Worm (Caenorhabditis elegans) whole organism, L4 larva: ENCODE data around the gene Y46G5A.20.

Source experiments
- D1046.2 ChIP-seq: fragments of 200-800 bp; sonication (Bioruptor generic); IDR thresholded peaks from 2 replicates; pipeline ENCODE4 v1.3.6; 2022; ENCODE audit warnings: missing genetic modification characterization, missing compliant biosample characterization
- F10B5.3 ChIP-seq: sonication (generic microtip); optimal IDR thresholded peaks from 2 replicates; lab custom pipeline; 2016; ENCODE audit warnings: mild to moderate bottlenecking, missing genetic modification characterization, missing compliant biosample characterization
- F44E2.7 ChIP-seq: fragments of 200-800 bp; sonication (Bioruptor generic); IDR thresholded peaks from 2 replicates; pipeline ENCODE4 v2.1.2; 2022; ENCODE audit warnings: missing genetic modification characterization, missing compliant biosample characterization
- ZK546.5 ChIP-seq, 2 experiments: sonication (generic microtip); optimal IDR thresholded peaks; 2 replicates each; lab custom pipeline; 2017; ENCODE audit warnings: missing biosample characterization in 2 of 2, missing genetic modification characterization in 2 of 2
- aly-2 ChIP-seq: sonication (generic microtip); optimal IDR thresholded peaks from 2 replicates; lab custom pipeline; 2018; ENCODE audit warnings: missing biosample characterization, missing genetic modification characterization
- arid-1 ChIP-seq: fragments of 200-800 bp; sonication (Bioruptor generic); conservative IDR thresholded peaks from 2 replicates; pipeline ENCODE4 v1.3.6; 2022; ENCODE audit warnings: missing genetic modification reagents, missing genetic modification characterization, missing compliant biosample characterization
- ceh-28 ChIP-seq: fragments of 150-350 bp; optimal IDR thresholded peaks from 2 replicates; lab custom pipeline; 2014; ENCODE audit warnings: missing biosample characterization, missing genetic modification reagents, missing genetic modification characterization
- ceh-32 ChIP-seq: sonication (generic microtip); optimal IDR thresholded peaks from 2 replicates; lab custom pipeline; 2016; ENCODE audit warnings: mild to moderate bottlenecking, missing genetic modification characterization, missing compliant biosample characterization; ENCODE audit not compliant: poor library complexity
- daf-12 ChIP-seq: fragments of 150-350 bp; optimal IDR thresholded peaks from 2 replicates; lab custom pipeline; 2014; ENCODE audit warnings: missing biosample characterization, missing genetic modification reagents, missing genetic modification characterization
- daf-16 ChIP-seq, 3 experiments: sonication (generic microtip); optimal IDR thresholded peaks; 2 replicates each; lab custom pipeline; 2016 to 2017; ENCODE audit warnings: missing genetic modification characterization in 3 of 3, missing genetic modification reagents in 3 of 3, mild to moderate bottlenecking in 2 of 3, missing compliant biosample characterization in 2 of 3, missing biosample characterization in 1 of 3, moderate library complexity in 1 of 3
- dve-1 ChIP-seq: sonication (generic microtip); optimal IDR thresholded peaks from 2 replicates; lab custom pipeline; 2017; ENCODE audit warnings: antibody characterized with exemption, mild to moderate bottlenecking, missing genetic modification characterization, missing compliant biosample characterization; ENCODE audit not compliant: insufficient read depth
- fkh-10 ChIP-seq: fragments of 150-350 bp; optimal IDR thresholded peaks from 2 replicates; lab custom pipeline; 2014; ENCODE audit warnings: missing biosample characterization, missing genetic modification reagents, missing genetic modification characterization
- hmg-1.1 ChIP-seq: fragments of 200-800 bp; sonication (Bioruptor generic); IDR thresholded peaks from 2 replicates; pipeline ENCODE4 v1.3.6; 2022; ENCODE audit warnings: missing genetic modification reagents, missing genetic modification characterization, missing compliant biosample characterization
- lin-38 ChIP-seq: fragments of 200-800 bp; sonication (Bioruptor generic); IDR thresholded peaks from 2 replicates; pipeline ENCODE4 v1.3.6; 2022; ENCODE audit warnings: missing genetic modification reagents, missing genetic modification characterization, missing compliant biosample characterization
- madf-5 ChIP-seq, 2 experiments: fragments of 200-800 bp; sonication (Bioruptor generic); IDR thresholded peaks; 2 replicates each; pipeline ENCODE4 v1.3.6; 2022; ENCODE audit warnings: missing compliant biosample characterization in 2 of 2, missing genetic modification characterization in 2 of 2
- madf-9 ChIP-seq: fragments of 200-800 bp; sonication (Bioruptor generic); conservative IDR thresholded peaks from 2 replicates; pipeline ENCODE4 v1.3.6; 2022; ENCODE audit warnings: missing genetic modification reagents, missing genetic modification characterization, missing compliant biosample characterization
- mdl-1 ChIP-seq, 2 experiments: fragments of 150-350 bp in 1 of 2; sonication (generic microtip) in 1 of 2; optimal IDR thresholded peaks; 2 replicates each; lab custom pipeline; 2014 to 2017; ENCODE audit warnings: missing biosample characterization in 2 of 2, missing genetic modification characterization in 2 of 2
- mdt-29 ChIP-seq: fragments of 200-800 bp; sonication (Bioruptor generic); IDR thresholded peaks from 2 replicates; pipeline ENCODE4 v1.3.6; 2022; ENCODE audit warnings: missing genetic modification reagents, missing genetic modification characterization, missing compliant biosample characterization
- mep-1 ChIP-seq: fragments of 150-350 bp; sonication (generic microtip); optimal IDR thresholded peaks from 3 replicates; lab custom pipeline; 2014; ENCODE audit warnings: missing biosample characterization, missing genetic modification characterization
- nhr-102 ChIP-seq: sonication (generic microtip); optimal IDR thresholded peaks from 2 replicates; lab custom pipeline; 2016; ENCODE audit warnings: mild to moderate bottlenecking, missing genetic modification characterization, moderate library complexity, missing compliant biosample characterization
- nhr-237 ChIP-seq: sonication (generic microtip); optimal IDR thresholded peaks from 2 replicates; lab custom pipeline; 2017; ENCODE audit warnings: missing biosample characterization, missing genetic modification characterization
- nhr-28 ChIP-seq: fragments of 150-350 bp; optimal IDR thresholded peaks from 2 replicates; lab custom pipeline; 2014; ENCODE audit warnings: missing biosample characterization, missing genetic modification characterization
- nhr-42 ChIP-seq: fragments of 200-800 bp; sonication (Bioruptor generic); IDR thresholded peaks from 2 replicates; pipeline ENCODE4 v1.3.6; 2022; ENCODE audit warnings: missing genetic modification characterization, missing compliant biosample characterization
- nhr-77 ChIP-seq: fragments of 150-350 bp; optimal IDR thresholded peaks from 2 replicates; lab custom pipeline; 2014; ENCODE audit warnings: missing biosample characterization, missing genetic modification characterization
- pha-4 ChIP-seq, 2 experiments: fragments of 150-350 bp in 1 of 2; fragments of 200-800 bp in 1 of 2; sonication (Bioruptor generic) in 1 of 2; IDR thresholded peaks in 1 of 2; optimal IDR thresholded peaks in 1 of 2; 2 replicates each; pipeline versions ENCODE4 v1.3.6 to Lab custom; 2014 to 2022; ENCODE audit warnings: missing genetic modification characterization in 2 of 2, missing genetic modification reagents in 2 of 2, missing biosample characterization in 1 of 2, missing compliant biosample characterization in 1 of 2
- pqm-1 ChIP-seq: sonication (generic microtip); optimal IDR thresholded peaks from 2 replicates; lab custom pipeline; 2017; ENCODE audit warnings: missing biosample characterization, missing genetic modification characterization
- rbr-2 ChIP-seq: sonication (generic microtip); optimal IDR thresholded peaks from 2 replicates; lab custom pipeline; 2016; ENCODE audit warnings: missing genotype, missing genetic modification characterization, missing compliant biosample characterization
- saeg-2 ChIP-seq: fragments of 200-800 bp; sonication (Bioruptor generic); IDR thresholded peaks from 2 replicates; pipeline ENCODE4 v1.3.6; 2022; ENCODE audit warnings: missing genetic modification reagents, missing genetic modification characterization, missing compliant biosample characterization
- set-16 ChIP-seq: fragments of 200-800 bp; sonication (Bioruptor generic); IDR thresholded peaks from 2 replicates; pipeline ENCODE4 v1.3.6; 2022; ENCODE audit warnings: missing genetic modification reagents, missing genetic modification characterization, missing compliant biosample characterization
- skn-1 ChIP-seq: fragments of 150-350 bp; optimal IDR thresholded peaks from 2 replicates; lab custom pipeline; 2014; ENCODE audit warnings: missing biosample characterization, missing genetic modification characterization
- snpc-1.2 ChIP-seq: fragments of 200-800 bp; sonication (Bioruptor generic); IDR thresholded peaks from 2 replicates; pipeline ENCODE4 v1.3.6; 2022; ENCODE audit warnings: missing genetic modification reagents, missing genetic modification characterization, missing compliant biosample characterization
- snpc-4 ChIP-seq: fragments of 150-350 bp; optimal IDR thresholded peaks from 2 replicates; lab custom pipeline; 2014; ENCODE audit warnings: missing biosample characterization, missing genetic modification characterization
- unc-130 ChIP-seq: sonication (generic microtip); optimal IDR thresholded peaks from 2 replicates; lab custom pipeline; 2016; ENCODE audit warnings: missing genetic modification reagents, missing genetic modification characterization, missing compliant biosample characterization
- unc-62 ChIP-seq, 3 experiments: fragments of 150-350 bp in 1 of 3; sonication (generic microtip); optimal IDR thresholded peaks in 2 of 3; peaks in 1 of 3; 1 replicate in 1 of 3; 2 replicates in 2 of 3; lab custom pipeline; 2014 to 2017; ENCODE audit warnings: missing biosample characterization in 3 of 3, missing genetic modification characterization in 3 of 3, missing genetic modification reagents in 3 of 3, missing genotype in 1 of 3
- zip-11 ChIP-seq: fragments of 200-800 bp; sonication (Bioruptor generic); IDR thresholded peaks from 2 replicates; pipeline ENCODE4 v1.3.6; 2022; ENCODE audit warnings: missing genetic modification characterization, missing compliant biosample characterization

Y46G5A.20 gene

DNA sequence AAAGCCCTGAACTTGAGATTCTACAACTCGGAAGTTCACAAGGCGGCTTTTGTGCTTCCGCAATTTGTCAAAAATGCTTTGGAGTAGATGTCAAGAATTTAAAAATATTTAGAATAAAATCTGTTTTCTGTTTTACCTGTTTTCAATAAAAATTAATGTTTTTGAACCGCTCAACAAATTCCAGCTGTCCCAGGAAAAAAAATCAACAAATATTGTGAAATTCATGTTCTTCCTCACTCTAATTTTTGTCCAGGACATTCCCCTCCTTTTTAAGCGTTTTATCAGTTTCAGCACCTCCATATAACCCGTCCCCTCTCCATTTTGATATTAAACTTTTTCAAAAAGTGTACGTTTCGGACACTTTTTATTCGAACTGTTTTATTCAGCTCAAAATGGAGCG is at the start of gene Y46G5A.20:
Y46G5A.20 (plus strand) TSS at position 301 of the 400 bp plus-strand sequence.
- TF ChIP-seq daf-16 (GFP tag; optimal IDR thresholded peaks at IDR 0.05; lab: Kevin White, UChicago) (no peak), daf-16 (tag; optimal IDR thresholded peaks at IDR 0.05; lab: Kevin White, UChicago) (peak; percentile 52), pha-4 (GFP tag; IDR thresholded peaks at IDR 0.05; lab: Robert Waterston, UW) (no peak), pha-4 (tag; optimal IDR thresholded peaks at IDR 0.05; lab: Kevin White, UChicago) (no peak), pqm-1 (tag; lab: Kevin White, UChicago) (peak; percentile 15)

- TF ChIP-seq madf-9 (no peak), hmg-1.1 (no peak), unc-62 (GFP tag; optimal IDR thresholded peaks at IDR 0.05 in 1 of 2; lab: Kevin White, UChicago) (peak in 1 of 2 experiments; percentile 77), unc-62 (tag; optimal IDR thresholded peaks at IDR 0.05; lab: Kevin White, UChicago) (no peak), saeg-2 (GFP tag; lab: Robert Waterston, UW) (no peak), mdl-1 (tag; optimal IDR thresholded peaks at IDR 0.05; lab: Kevin White, UChicago) (no peak), F44E2.7 (no peak)
Measured at ce11 chrII:12764476-12764875, 46.3 kb upstream of the Y46G5A.20 start.

DNA sequence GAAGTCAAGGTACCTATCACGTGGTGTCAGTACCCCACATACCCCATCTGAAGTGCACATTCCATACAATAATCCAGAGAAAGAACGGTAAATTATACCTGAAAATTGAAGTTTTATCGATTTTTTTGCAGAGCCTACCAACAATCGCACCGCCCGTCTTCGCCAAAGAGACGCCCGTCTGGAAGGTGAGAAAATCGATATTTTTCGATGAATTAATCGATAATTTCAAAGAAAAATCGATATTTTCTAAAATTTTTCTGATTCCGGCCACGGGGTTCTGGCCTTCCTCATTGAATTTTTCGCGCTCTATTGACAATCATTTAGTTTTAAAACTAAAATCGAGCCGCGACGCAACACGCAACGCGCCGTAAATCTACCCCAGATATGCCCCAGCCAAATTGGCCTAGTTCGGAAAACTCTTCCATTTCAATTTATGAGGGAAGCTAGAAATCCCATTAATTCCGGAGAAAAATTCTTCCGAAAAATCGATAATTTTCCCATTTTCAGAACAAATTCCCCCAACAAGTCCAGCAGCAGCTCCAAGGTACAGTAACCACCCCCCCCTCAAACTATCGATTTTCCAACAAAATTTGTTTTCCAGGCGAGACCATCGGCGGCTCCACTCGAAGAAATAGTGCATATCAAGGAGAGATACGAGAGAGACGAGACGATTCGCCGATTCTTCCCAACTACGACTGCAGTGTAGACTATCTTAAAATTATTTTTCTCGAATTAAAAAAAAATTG is 44.2 kb upstream of the Y46G5A.20 start:
- TF ChIP-seq mep-1 (tag; lab: Kevin White, UChicago), result no peak
- no peak for TF ChIP-seq rbr-2
- no peak for TF ChIP-seq fkh-10 (GFP tag; lab: Kevin White, UChicago)
- peak; percentile 40 for TF ChIP-seq nhr-102 (tag; lab: Kevin White, UChicago)
- TF ChIP-seq aly-2 (tag; lab: Kevin White, UChicago), result no peak
- TF ChIP-seq nhr-237, result no peak
- TF ChIP-seq pha-4 (GFP tag; IDR thresholded peaks at IDR 0.05; lab: Robert Waterston, UW), result 0 out of 2 replicates have a peak, but pooled peaks have one; percentile 26
- no peak for TF ChIP-seq pha-4 (tag; optimal IDR thresholded peaks at IDR 0.05; lab: Kevin White, UChicago)
- TF ChIP-seq zip-11 (GFP tag; lab: Robert Waterston, UW), result no peak
- TF ChIP-seq lin-38, result peak; percentile 71
- TF ChIP-seq nhr-28, result no peak
- TF ChIP-seq ceh-32, result no peak
- no peak for TF ChIP-seq dve-1 (tag; lab: Kevin White, UChicago)
- TF ChIP-seq mdl-1 (tag; optimal IDR thresholded peaks at IDR 0.05; lab: Kevin White, UChicago), result no peak
- TF ChIP-seq F10B5.3 (tag; lab: Kevin White, UChicago), result peak; percentile 42
- no peak for TF ChIP-seq skn-1 (tag; lab: Kevin White, UChicago)
- TF ChIP-seq snpc-4, result no peak
- TF ChIP-seq arid-1 (GFP tag; lab: Robert Waterston, UW), result no peak
- TF ChIP-seq nhr-42, result 0 out of 2 replicates have a peak, but pooled peaks have one; percentile 41
- TF ChIP-seq madf-5 (GFP tag; IDR thresholded peaks at IDR 0.05; lab: Robert Waterston, UW), result no peak
- TF ChIP-seq mdt-29, result no peak
- no peak for TF ChIP-seq unc-62 (GFP tag; optimal IDR thresholded peaks at IDR 0.05 in 1 of 2; lab: Kevin White, UChicago)
- TF ChIP-seq unc-62 (tag; optimal IDR thresholded peaks at IDR 0.05; lab: Kevin White, UChicago), result no peak
- no peak for TF ChIP-seq daf-16 (GFP tag; optimal IDR thresholded peaks at IDR 0.05; lab: Kevin White, UChicago)
- peak; percentile 22 for TF ChIP-seq daf-16 (tag; optimal IDR thresholded peaks at IDR 0.05; lab: Kevin White, UChicago)
- no peak for TF ChIP-seq nhr-77 (tag; lab: Kevin White, UChicago)
- TF ChIP-seq hmg-1.1, result no peak
- no peak for TF ChIP-seq unc-130 (GFP tag; lab: Kevin White, UChicago)
- TF ChIP-seq snpc-1.2 (GFP tag; lab: Robert Waterston, UW), result 0 out of 2 replicates have a peak, but pooled peaks have one; percentile 26
- peak; percentile 87 for TF ChIP-seq ceh-28 (tag; lab: Kevin White, UChicago)

DNA sequence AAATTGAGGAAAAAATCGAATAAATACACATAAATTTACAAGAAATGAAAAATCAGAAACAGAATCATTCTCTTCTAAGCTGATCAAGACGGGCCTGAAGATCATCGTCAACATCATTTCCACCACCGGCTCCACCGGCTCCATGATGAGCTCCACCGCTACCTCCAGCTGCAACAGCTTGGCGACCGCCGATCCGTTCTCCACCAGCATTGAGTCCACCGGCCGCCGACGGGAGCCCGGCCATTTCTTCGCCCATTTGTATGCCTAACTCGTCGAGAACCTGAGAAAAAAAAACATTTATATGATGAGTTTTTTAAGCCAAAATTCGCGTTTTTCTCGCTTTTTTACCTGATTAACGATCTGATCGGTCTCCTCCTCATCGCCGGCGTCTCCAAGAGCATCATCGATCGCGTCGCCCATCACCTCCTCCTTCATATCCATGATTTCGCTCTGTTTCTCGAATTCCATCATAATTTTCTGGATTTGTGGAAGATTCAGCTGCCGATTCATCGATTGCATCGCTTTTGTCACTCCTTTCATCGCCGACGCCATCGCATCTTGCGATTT is 43.5 kb upstream of the Y46G5A.20 start:
- TF ChIP-seq set-16 (peak; percentile 86), D1046.2 (GFP tag; lab: Robert Waterston, UW) (no peak), daf-12 (tag; lab: Kevin White, UChicago) (no peak), ZK546.5 (tag; optimal IDR thresholded peaks at IDR 0.05; lab: Kevin White, UChicago) (no peak)
- TF ChIP-seq, all 104 proteins: peak for 1
